Worm (Caenorhabditis elegans) whole organism, late embryonic: ENCODE measurements around the gene col-161.

ENCODE experiments used
- Y22D7AL.16 ChIP-seq: sonication (generic microtip); optimal IDR thresholded peaks from 2 replicates; lab custom pipeline; 2016; ENCODE audit warnings: missing genetic modification characterization, missing compliant biosample characterization
- ceh-24 ChIP-seq: sonication (generic microtip); optimal IDR thresholded peaks from 2 replicates; lab custom pipeline; 2016; ENCODE audit warnings: mild to moderate bottlenecking, missing genetic modification characterization, missing compliant biosample characterization
- hlh-13 ChIP-seq: fragments of 200-800 bp; sonication (Bioruptor generic); optimal IDR thresholded peaks from 2 replicates; lab custom pipeline; 2018; ENCODE audit warnings: mild to moderate bottlenecking, missing genetic modification characterization, missing compliant biosample characterization
- hlh-15 ChIP-seq: sonication (generic microtip); optimal IDR thresholded peaks from 2 replicates; lab custom pipeline; 2016; ENCODE audit warnings: missing genetic modification characterization, missing compliant biosample characterization
- lim-6 ChIP-seq: sonication (generic microtip); optimal IDR thresholded peaks from 2 replicates; lab custom pipeline; 2016; ENCODE audit warnings: missing genetic modification characterization, missing compliant biosample characterization
- pqm-1 ChIP-seq: sonication (generic microtip); optimal IDR thresholded peaks from 2 replicates; lab custom pipeline; 2016; ENCODE audit warnings: missing genetic modification characterization, missing compliant biosample characterization
- pros-1 ChIP-seq: fragments of 150-350 bp; optimal IDR thresholded peaks from 2 replicates; lab custom pipeline; 2014; ENCODE audit warnings: missing biosample characterization, missing genetic modification reagents, missing genetic modification characterization
- tbx-2 ChIP-seq: sonication (generic microtip); optimal IDR thresholded peaks from 2 replicates; lab custom pipeline; 2016; ENCODE audit warnings: missing genetic modification characterization, missing compliant biosample characterization
- unc-55 ChIP-seq: sonication (generic microtip); optimal IDR thresholded peaks from 2 replicates; lab custom pipeline; 2017; ENCODE audit warnings: missing biosample characterization, missing genetic modification reagents, missing genetic modification characterization

ce11 chrV:13313045-13313623 is 4.7 kb downstream of the col-161 start, which contains the start of gene C50B6.3:
- TF ChIP-seq Y22D7AL.16 (no peak), lim-6 (tag; lab: Kevin White, UChicago) (peak; percentile 17), tbx-2 (peak; percentile 80), pqm-1 (tag; lab: Kevin White, UChicago) (no peak), ceh-24 (tag; lab: Kevin White, UChicago) (no peak), unc-55 (GFP tag; lab: Kevin White, UChicago) (peak; percentile 26), hlh-13 (GFP tag; lab: Kevin White, UChicago) (no peak), hlh-15 (tag; lab: Kevin White, UChicago) (no peak), pros-1 (tag; lab: Kevin White, UChicago) (no peak)
